Fruit fly (Drosophila melanogaster): ENCODE measurements around the gene eIF2Bbeta.

- TF ChIP-seq Fer2 (tag; optimal IDR thresholded peaks at IDR 0.05) (no peak), corto (GFP tag; optimal IDR thresholded peaks at IDR 0.05) (no peak), org-1 (GFP tag; optimal IDR thresholded peaks at IDR 0.05) (no peak), CG10209 (GFP tag; optimal IDR thresholded peaks at IDR 0.05) (no peak), cwo (GFP tag; optimal IDR thresholded peaks at IDR 0.05) (peak; percentile 69), gcm2 (GFP tag; optimal IDR thresholded peaks at IDR 0.05) (no peak), Bdp1 (GFP tag; optimal IDR thresholded peaks at IDR 0.05) (no peak), CrebB (tag; optimal IDR thresholded peaks at IDR 0.05) (no peak)
Observed at dm6 chrX:2685022-2685421, 19.3 kb upstream of the eIF2Bbeta start.
